Worm (Caenorhabditis elegans) whole organism, L3 larva: Measurements from ENCODE around the gene Y54F10AM.8.

Source experiments
- R02D3.7 ChIP-seq: fragments of 150-350 bp; optimal IDR thresholded peaks from 2 replicates; lab custom pipeline; 2014; ENCODE audit warnings: missing biosample characterization, missing genetic modification characterization
- aly-2 ChIP-seq: fragments of 150-350 bp; optimal IDR thresholded peaks from 2 replicates; lab custom pipeline; 2014; ENCODE audit warnings: missing biosample characterization, missing genetic modification characterization
- elt-2 ChIP-seq: sonication (generic microtip); optimal IDR thresholded peaks from 2 replicates; lab custom pipeline; 2016; ENCODE audit warnings: missing genetic modification reagents, mild to moderate bottlenecking, missing genetic modification characterization, missing compliant biosample characterization
- nhr-237 ChIP-seq: fragments of 150-350 bp; optimal IDR thresholded peaks from 2 replicates; lab custom pipeline; 2014; ENCODE audit warnings: missing biosample characterization, missing genetic modification characterization
- nhr-76 ChIP-seq: fragments of 150-350 bp; sonication (generic microtip); optimal IDR thresholded peaks from 5 replicates; lab custom pipeline; 2014; ENCODE audit warnings: missing biosample characterization, missing genetic modification characterization
- pqm-1 ChIP-seq: fragments of 150-350 bp; optimal IDR thresholded peaks from 2 replicates; lab custom pipeline; 2017; ENCODE audit warnings: missing biosample characterization, missing genetic modification characterization, inconsistent platforms
- ztf-4 ChIP-seq: fragments of 150-350 bp; optimal IDR thresholded peaks from 2 replicates; lab custom pipeline; 2014; ENCODE audit warnings: missing biosample characterization, missing genetic modification characterization

ce11 chrIII:2552382-2552781, 44.6 kb upstream of the Y54F10AM.8 start:
- TF ChIP-seq nhr-76 (no peak), aly-2 (tag; lab: Kevin White, UChicago) (no peak), R02D3.7 (tag; lab: Kevin White, UChicago) (no peak), elt-2 (tag; lab: Kevin White, UChicago) (no peak), nhr-237 (tag; lab: Kevin White, UChicago) (no peak), pqm-1 (no peak), ztf-4 (tag; lab: Kevin White, UChicago) (no peak)
